Worm (Caenorhabditis elegans): ENCODE measurements around the gene R10H10.3.

Gene R10H10.3

ce11 chrIV:10409377-10409776 is 21.1 kb downstream of the R10H10.3 start, which contains the start of gene rfk-1:
TSS of gene rfk-1 (minus strand) at chrIV:10409477.
- no peak for TF ChIP-seq crh-2 (tag; optimal IDR thresholded peaks at IDR 0.05)
- no peak for TF ChIP-seq ztf-1 (GFP tag; conservative IDR thresholded peaks at IDR 0.05)
- TF ChIP-seq aly-2 (tag; optimal IDR thresholded peaks at IDR 0.05) = no peak
- TF ChIP-seq mdl-1 (tag; optimal IDR thresholded peaks at IDR 0.05) = no peak
- no peak for TF ChIP-seq ceh-16 (tag; optimal IDR thresholded peaks at IDR 0.05)
- no peak for TF ChIP-seq lin-39 (tag; optimal IDR thresholded peaks at IDR 0.05)
- TF ChIP-seq unc-62 (GFP tag; optimal IDR thresholded peaks at IDR 0.05) = no peak
- TF ChIP-seq skn-1 (tag; optimal IDR thresholded peaks at IDR 0.05) = no peak
- no peak for TF ChIP-seq C34F6.9 (tag; optimal IDR thresholded peaks at IDR 0.05)
- no peak for TF ChIP-seq elt-1 (tag; optimal IDR thresholded peaks at IDR 0.05)
- TF ChIP-seq ZK546.5 (tag; optimal IDR thresholded peaks at IDR 0.05) = no peak
- TF ChIP-seq Y55F3AM.14 (GFP tag; optimal IDR thresholded peaks at IDR 0.05) = no peak
- no peak for TF ChIP-seq dmd-4 (tag; optimal IDR thresholded peaks at IDR 0.05)
- TF ChIP-seq mbf-1 (tag; optimal IDR thresholded peaks at IDR 0.05) = no peak
- TF ChIP-seq zag-1 (tag; optimal IDR thresholded peaks at IDR 0.05) = no peak
- no peak for TF ChIP-seq ama-1 (optimal IDR thresholded peaks at IDR 0.05)
- TF ChIP-seq nhr-10 (tag; optimal IDR thresholded peaks at IDR 0.05) = no peak

- TF ChIP-seq snpc-4 (tag; optimal IDR thresholded peaks at IDR 0.05) (no peak), ZK546.5 (tag; optimal IDR thresholded peaks at IDR 0.05) (no peak), mbf-1 (tag; optimal IDR thresholded peaks at IDR 0.05) (no peak), ceh-82 (tag; optimal IDR thresholded peaks at IDR 0.05) (no peak), fos-1 (tag; optimal IDR thresholded peaks at IDR 0.05) (no peak), unc-55 (GFP tag; optimal IDR thresholded peaks at IDR 0.05) (no peak), nhr-6 (tag; optimal IDR thresholded peaks at IDR 0.05) (no peak), nhr-10 (tag; optimal IDR thresholded peaks at IDR 0.05) (no peak), ztf-11 (tag; optimal IDR thresholded peaks at IDR 0.05) (no peak), ztf-1 (GFP tag; conservative IDR thresholded peaks at IDR 0.05) (no peak), nhr-21 (tag; optimal IDR thresholded peaks at IDR 0.05) (no peak), elt-3 (tag; optimal IDR thresholded peaks at IDR 0.05) (no peak), skn-1 (tag; optimal IDR thresholded peaks at IDR 0.05) (no peak), zag-1 (tag; optimal IDR thresholded peaks at IDR 0.05) (no peak), dmd-4 (tag; optimal IDR thresholded peaks at IDR 0.05) (no peak), nhr-129 (tag; optimal IDR thresholded peaks at IDR 0.05) (no peak), nhr-25 (tag; optimal IDR thresholded peaks at IDR 0.05) (no peak), nhr-23 (tag; optimal IDR thresholded peaks at IDR 0.05) (no peak)
These were observed 25.5 kb downstream of the R10H10.3 start, which contains the start of gene R10H10.7 for ce11 chrIV:10413828-10414227. TSS of gene R10H10.7 (minus strand) at chrIV:10413928.

DNA sequence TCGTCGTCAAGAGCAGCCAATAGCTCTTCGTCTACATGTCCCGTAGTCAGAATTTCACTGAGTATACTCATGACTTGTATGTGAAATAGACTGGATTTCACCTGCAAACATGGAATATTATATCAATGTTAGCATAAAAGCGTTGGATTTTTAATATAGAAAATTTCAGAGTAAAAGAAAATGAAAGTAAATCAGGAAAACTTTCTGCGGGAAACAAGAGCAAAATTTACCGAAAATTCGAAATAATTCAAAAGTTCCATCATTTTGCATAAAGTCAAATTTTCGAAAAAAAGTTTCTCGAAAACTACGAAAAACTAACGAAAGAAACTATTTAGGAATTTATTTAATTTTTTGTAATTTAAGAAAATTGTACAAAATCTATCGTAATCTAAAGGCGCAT is 29.5 kb downstream of the R10H10.3 start, which contains the start of gene F13B12.6:
F13B12.6 (minus strand) TSS at position 101 of the 400 bp plus-strand sequence.
- TF ChIP-seq zag-1 (tag; optimal IDR thresholded peaks at IDR 0.05) (no peak), nhr-237 (tag; optimal IDR thresholded peaks at IDR 0.05) (no peak), gmeb-1 (tag; optimal IDR thresholded peaks at IDR 0.05) (no peak), ztf-11 (tag; optimal IDR thresholded peaks at IDR 0.05) (no peak)

- TF ChIP-seq sma-3 (GFP tag; optimal IDR thresholded peaks at IDR 0.05) (no peak), nhr-129 (tag; optimal IDR thresholded peaks at IDR 0.05) (peak; percentile 18), sem-4 (tag; optimal IDR thresholded peaks at IDR 0.05) (no peak), nhr-237 (tag; optimal IDR thresholded peaks at IDR 0.05) (no peak), mab-5 (tag; optimal IDR thresholded peaks at IDR 0.05) (peak; percentile 12), unc-55 (GFP tag; optimal IDR thresholded peaks at IDR 0.05) (peak; percentile 24), Y55F3AM.14 (GFP tag; optimal IDR thresholded peaks at IDR 0.05) (peak; percentile 1), zag-1 (tag; optimal IDR thresholded peaks at IDR 0.05) (no peak), nhr-25 (tag; optimal IDR thresholded peaks at IDR 0.05) (peak; percentile 32), C34F6.9 (tag; optimal IDR thresholded peaks at IDR 0.05) (peak; percentile 44)
These were observed 31.6 kb downstream of the R10H10.3 start for ce11 chrIV:10419896-10420295.

DNA sequence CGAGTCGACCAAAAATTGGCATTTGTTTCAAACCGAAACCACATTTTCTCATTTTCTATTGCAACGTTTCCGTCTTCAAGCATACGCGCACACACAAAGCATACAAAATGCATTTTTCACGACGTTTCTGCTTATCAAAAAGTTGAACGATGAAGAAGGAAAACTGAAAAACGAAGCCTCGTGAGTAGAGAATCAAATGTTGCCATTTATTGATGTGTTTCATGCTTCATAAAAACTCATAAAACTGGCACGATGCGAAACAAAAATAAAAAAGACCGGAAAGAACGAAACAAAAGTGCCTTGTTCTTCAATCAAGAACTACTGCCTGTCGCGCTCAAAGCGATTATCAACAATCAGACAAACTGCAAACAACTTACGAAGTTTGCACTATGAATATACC is 32.1 kb downstream of the R10H10.3 start:
- TF ChIP-seq fos-1 (tag; optimal IDR thresholded peaks at IDR 0.05) (peak; percentile 71), peb-1 (tag; optimal IDR thresholded peaks at IDR 0.05) (no peak)

DNA sequence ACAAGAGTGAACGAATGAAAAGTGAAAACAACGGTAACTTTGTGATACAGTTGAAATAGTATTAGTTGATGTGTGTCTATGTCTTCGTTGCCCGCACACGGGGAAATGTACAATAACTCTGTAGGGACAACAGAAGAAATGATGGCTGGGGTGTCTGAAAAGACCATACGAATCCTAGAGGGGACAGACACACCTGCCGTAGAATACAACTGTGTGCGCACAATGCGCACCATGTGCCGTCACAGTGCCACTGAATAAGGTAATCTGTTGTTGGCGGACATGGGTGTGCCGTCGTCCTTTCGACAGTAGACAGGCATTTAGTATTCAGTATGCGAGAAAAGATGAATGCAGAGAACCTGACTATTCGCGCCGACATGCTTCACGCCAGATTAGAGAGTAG is 33.0 kb downstream of the R10H10.3 start:
- no peak for TF ChIP-seq sma-9 (GFP tag; optimal IDR thresholded peaks at IDR 0.05)
- TF ChIP-seq sma-9 (tag; optimal IDR thresholded peaks at IDR 0.05) = no peak
- TF ChIP-seq blmp-1 (tag; optimal IDR thresholded peaks at IDR 0.05; ENCODE audit: insufficient read depth) = peak; percentile 41
- peak; percentile 18 for TF ChIP-seq nhr-129 (tag; optimal IDR thresholded peaks at IDR 0.05)
